Fruit fly (Drosophila melanogaster): Measurements from ENCODE around the gene Dci.

Gene Dci

dm6 chr3L:821951-822350 lies 29.2 kb upstream of the Dci start (continued):
- TF ChIP-seq Antp (GFP tag; optimal IDR thresholded peaks at IDR 0.05) (no peak), sna (GFP tag; IDR thresholded peaks at IDR 0.05; ENCODE audit: partially characterized antibody) (no peak), CG9932 (GFP tag; IDR thresholded peaks at IDR 0.05) (no peak), CG31365 (tag; optimal IDR thresholded peaks at IDR 0.05) (peak; percentile 53), CG12104 (GFP tag; optimal IDR thresholded peaks at IDR 0.05) (peak; percentile 48), sens (GFP tag) (peak; percentile 95), Lhr (GFP tag; optimal IDR thresholded peaks at IDR 0.05) (peak; percentile 24), ara (GFP tag; IDR thresholded peaks at IDR 0.05) (peak; percentile 86), CG31224 (GFP tag; IDR thresholded peaks at IDR 0.05) (peak; percentile 44; the same call in 1 of the 2 replicates), seq (GFP tag; IDR thresholded peaks at IDR 0.05) (peak; percentile 42; the same call in 1 of the 2 replicates), cad (GFP tag; optimal IDR thresholded peaks at IDR 0.05) (no peak), CG31441 (GFP tag; IDR thresholded peaks at IDR 0.05) (peak; percentile 85), HLH4C (GFP tag; IDR thresholded peaks at IDR 0.05; ENCODE audit: partially characterized antibody) (no peak), vnd (GFP tag; IDR thresholded peaks at IDR 0.05; ENCODE audit: partially characterized antibody) (no peak), Gsc (GFP tag; IDR thresholded peaks at IDR 0.05) (0 out of 2 replicates have a peak, but pooled peaks have one; percentile 39), CG2199 (GFP tag; IDR thresholded peaks at IDR 0.05) (no peak), Sry-δ (GFP tag; optimal IDR thresholded peaks at IDR 0.05) (no peak), CG13624 (GFP tag; optimal IDR thresholded peaks at IDR 0.05) (no peak), CG18262 (tag; optimal IDR thresholded peaks at IDR 0.05) (peak; percentile 86), CG14965 (GFP tag; optimal IDR thresholded peaks at IDR 0.05; ENCODE audit: borderline replicate concordance) (no peak), CG9437 (GFP tag; optimal IDR thresholded peaks at IDR 0.05) (peak; percentile 32), CG7271 (tag; optimal IDR thresholded peaks at IDR 0.05) (peak; percentile 39), dpn (GFP tag; optimal IDR thresholded peaks at IDR 0.05) (peak; percentile 57 to 62), CG12659 (GFP tag; optimal IDR thresholded peaks at IDR 0.05) (peak; percentile 40), CG8924 (tag; optimal IDR thresholded peaks at IDR 0.05) (peak; percentile 68), Aef1 (GFP tag; IDR thresholded peaks at IDR 0.05) (peak; percentile 73), btn (GFP tag; optimal IDR thresholded peaks at IDR 0.05) (no peak), gcm2 (GFP tag; optimal IDR thresholded peaks at IDR 0.05) (no peak), cato (GFP tag; optimal IDR thresholded peaks at IDR 0.05; ENCODE audit: borderline replicate concordance) (peak; percentile 21), org-1 (GFP tag; optimal IDR thresholded peaks at IDR 0.05) (peak; percentile 74), stwl (tag; optimal IDR thresholded peaks at IDR 0.05) (no peak), gsb-n (tag; optimal IDR thresholded peaks at IDR 0.05) (peak; percentile 71), sug (tag; optimal IDR thresholded peaks at IDR 0.05) (no peak), CG14050 (GFP tag; IDR thresholded peaks at IDR 0.05) (peak; percentile 35; the same call in 1 of the 3 replicates), sim (GFP tag; IDR thresholded peaks at IDR 0.05) (peak; percentile 67), CG10462 (GFP tag; optimal IDR thresholded peaks at IDR 0.05) (no peak), ap (GFP tag; IDR thresholded peaks at IDR 0.05) (peak; percentile 51), Awh (GFP tag; IDR thresholded peaks at IDR 0.05) (peak; percentile 87), klu (GFP tag; IDR thresholded peaks at IDR 0.05) (peak; percentile 43; the same call in 1 of the 2 replicates), nerfin-1 (tag; optimal IDR thresholded peaks at IDR 0.05) (peak; percentile 69), slou (GFP tag; optimal IDR thresholded peaks at IDR 0.05) (no peak), CG3407 (GFP tag; optimal IDR thresholded peaks at IDR 0.05) (peak; percentile 50), ERR (GFP tag; optimal IDR thresholded peaks at IDR 0.05) (no peak), bigmax (GFP tag; optimal IDR thresholded peaks at IDR 0.05) (no peak), CG3847 (GFP tag; IDR thresholded peaks at IDR 0.05) (peak; percentile 8; the same call in 1 of the 2 replicates), abd-A (tag; optimal IDR thresholded peaks at IDR 0.05) (no peak), Rx (GFP tag; IDR thresholded peaks at IDR 0.05) (peak; percentile 68; the same call in 1 of the 2 replicates), CG11093 (GFP tag; IDR thresholded peaks at IDR 0.05) (no peak; the same call in 2 of the 3 replicates), CG9876 (GFP tag; optimal IDR thresholded peaks at IDR 0.05) (no peak), CG16813 (GFP tag; IDR thresholded peaks at IDR 0.05; ENCODE audit: partially characterized antibody) (no peak), CG18764 (GFP tag; optimal IDR thresholded peaks at IDR 0.05) (peak; percentile 69)

Data from whole organism, embryonic.